Fruit fly (Drosophila melanogaster) whole organism, embryonic: ENCODE measurements around the gene CG33947.

Experiments used
- Asciz ChIP-seq: fragments of 200-800 bp; sonication (Bioruptor generic); optimal IDR thresholded peaks from 2 replicates; lab custom pipeline; 2017; ENCODE audit warnings: missing biosample characterization, mild to moderate bottlenecking, missing genetic modification characterization, missing genetic modification reagents
- B-H1 ChIP-seq: fragments of 200-800 bp; sonication (Bioruptor generic); IDR thresholded peaks from 3 replicates; pipeline ENCODE4 v1.3.6; 2022; ENCODE audit warnings: missing biosample characterization, missing genetic modification characterization
- C15 ChIP-seq: fragments of 200-800 bp; sonication (Bioruptor generic); IDR thresholded peaks from 3 replicates; pipeline ENCODE4 v1.3.6; 2022; ENCODE audit warnings: missing biosample characterization, missing genetic modification characterization
- CG11398 ChIP-seq: fragments of 200-800 bp; sonication (Bioruptor generic); optimal IDR thresholded peaks from 2 replicates; lab custom pipeline; 2016; ENCODE audit warnings: missing biosample characterization, missing genetic modification characterization
- CG11456 ChIP-seq: fragments of 200-800 bp; sonication (Bioruptor generic); IDR thresholded peaks from 3 replicates; pipeline ENCODE4 v1.3.6; 2022; ENCODE audit warnings: missing biosample characterization, missing genetic modification characterization
- CG11504 ChIP-seq: fragments of 200-800 bp; sonication (Bioruptor generic); optimal IDR thresholded peaks from 3 replicates; lab custom pipeline; 2019; ENCODE audit warnings: missing biosample characterization, mild to moderate bottlenecking, missing genetic modification characterization, moderate library complexity
- CG12071 ChIP-seq: fragments of 200-800 bp; sonication (Bioruptor generic); optimal IDR thresholded peaks from 3 replicates; lab custom pipeline; 2018; ENCODE audit warnings: missing biosample characterization, mild to moderate bottlenecking, missing genetic modification characterization
- CG14860 ChIP-seq: fragments of 200-800 bp; sonication (Bioruptor generic); IDR thresholded peaks from 3 replicates; pipeline ENCODE4 v1.3.6; 2022; ENCODE audit warnings: missing biosample characterization, missing genetic modification characterization; ENCODE audit not compliant: partially characterized antibody
- CG15514 ChIP-seq: fragments of 200-800 bp; sonication (Bioruptor generic); optimal IDR thresholded peaks from 3 replicates; lab custom pipeline; 2017; ENCODE audit warnings: missing biosample characterization, missing genetic modification characterization, mild to moderate bottlenecking, moderate library complexity, missing genetic modification reagents
- CG17802 ChIP-seq: fragments of 200-800 bp; sonication (Bioruptor generic); optimal IDR thresholded peaks from 2 replicates; lab custom pipeline; 2018; ENCODE audit warnings: missing biosample characterization, mild to moderate bottlenecking, missing genetic modification characterization, moderate library complexity
- CG30403 ChIP-seq: fragments of 200-800 bp; sonication (Bioruptor generic); optimal IDR thresholded peaks from 3 replicates; lab custom pipeline; 2016; ENCODE audit warnings: missing biosample characterization, missing genetic modification characterization
- CG34224 ChIP-seq: fragments of 200-800 bp; sonication (Bioruptor generic); IDR thresholded peaks from 3 replicates; pipeline ENCODE4 v1.3.6; 2022; ENCODE audit warnings: missing biosample characterization, missing genetic modification characterization; ENCODE audit not compliant: partially characterized antibody
- CG5245 ChIP-seq: fragments of 200-800 bp; sonication (Bioruptor generic); optimal IDR thresholded peaks from 3 replicates; lab custom pipeline; 2016; ENCODE audit warnings: missing biosample characterization, missing genetic modification characterization
- CG6254 ChIP-seq: fragments of 200-800 bp; sonication (Bioruptor generic); optimal IDR thresholded peaks from 3 replicates; lab custom pipeline; 2017; ENCODE audit warnings: mild to moderate bottlenecking, missing biosample characterization, missing genetic modification reagents, missing genetic modification characterization
- CG6683 ChIP-seq: fragments of 200-800 bp; sonication (Bioruptor generic); optimal IDR thresholded peaks from 2 replicates; lab custom pipeline; 2017; ENCODE audit warnings: missing biosample characterization, mild to moderate bottlenecking, missing genetic modification characterization, missing genetic modification reagents
- CG6854 ChIP-seq: fragments of 200-800 bp; sonication (Bioruptor generic); optimal IDR thresholded peaks from 3 replicates; lab custom pipeline; 2017; ENCODE audit warnings: missing biosample characterization, mild to moderate bottlenecking, missing genetic modification characterization
- CG7357 ChIP-seq: fragments of 200-800 bp; sonication (Bioruptor generic); IDR thresholded peaks from 3 replicates; pipeline ENCODE4 v1.3.6; 2022; ENCODE audit warnings: missing biosample characterization, missing genetic modification characterization
- CG7987 ChIP-seq: fragments of 200-800 bp; sonication (Bioruptor generic); optimal IDR thresholded peaks from 2 replicates; lab custom pipeline; 2018; ENCODE audit warnings: missing biosample characterization, mild to moderate bottlenecking, missing genetic modification characterization, moderate library complexity
- CG8924 ChIP-seq: fragments of 200-800 bp; optimal IDR thresholded peaks from 3 replicates; lab custom pipeline; 2019; ENCODE audit warnings: missing biosample characterization, mild to moderate bottlenecking, missing genetic modification characterization, moderate library complexity
- Dfd ChIP-seq, 2 experiments: fragments of >200 bp; optimal IDR thresholded peaks; 2 replicates each; lab custom pipeline; 2017; ENCODE audit warnings: missing biosample characterization in 2 of 2, missing genetic modification characterization in 2 of 2
- Ets97D ChIP-seq: fragments of 200-800 bp; sonication (Bioruptor generic); optimal IDR thresholded peaks from 3 replicates; lab custom pipeline; 2016; ENCODE audit warnings: missing biosample characterization, missing genetic modification characterization
- Gsc ChIP-seq: fragments of 200-800 bp; sonication (Bioruptor generic); IDR thresholded peaks from 2 replicates; pipeline ENCODE4 v1.3.6; 2022; ENCODE audit warnings: missing biosample characterization, missing genetic modification characterization
- Rfx ChIP-seq: fragments of 200-800 bp; sonication (Bioruptor generic); IDR thresholded peaks from 2 replicates; pipeline ENCODE4 v1.3.6; 2022; ENCODE audit warnings: missing biosample characterization, missing genetic modification characterization
- Stat92E ChIP-seq, 3 experiments: fragments of >200 bp in 2 of 3; fragments of 200-800 bp in 1 of 3; sonication (Bioruptor generic) in 1 of 3; optimal IDR thresholded peaks; 2 replicates each; lab custom pipeline; 2017 to 2019; ENCODE audit warnings: missing biosample characterization in 3 of 3, missing genetic modification characterization in 3 of 3, mild to moderate bottlenecking in 1 of 3, moderate library complexity in 1 of 3
- ase ChIP-seq: fragments of 200-800 bp; sonication (Bioruptor generic); IDR thresholded peaks from 3 replicates; pipeline ENCODE4 v1.3.6; 2022; ENCODE audit warnings: missing biosample characterization, missing genetic modification characterization
- bsh ChIP-seq, 2 experiments: fragments of 200-800 bp; sonication (Bioruptor generic); optimal IDR thresholded peaks; 2 replicates each; lab custom pipeline; 2017 to 2018; ENCODE audit warnings: mild to moderate bottlenecking in 2 of 2, missing biosample characterization in 2 of 2, missing genetic modification characterization in 2 of 2, moderate library complexity in 1 of 2
- cas ChIP-seq: fragments of 200-800 bp; sonication (Bioruptor generic); IDR thresholded peaks from 2 replicates; pipeline ENCODE4 v1.3.6; 2022; ENCODE audit warnings: missing biosample characterization, missing genetic modification characterization
- chm ChIP-seq: fragments of 200-800 bp; sonication (Bioruptor generic); IDR thresholded peaks from 2 replicates; pipeline ENCODE4 v1.3.6; 2022; ENCODE audit warnings: missing biosample characterization, missing genetic modification characterization
- ci ChIP-seq: fragments of 200-800 bp; sonication (Bioruptor generic); IDR thresholded peaks from 3 replicates; pipeline ENCODE4 v1.3.6; 2022; ENCODE audit warnings: missing biosample characterization, missing genetic modification characterization
- dimm ChIP-seq: fragments of 200-800 bp; sonication (Bioruptor generic); IDR thresholded peaks from 2 replicates; pipeline ENCODE4 v1.3.6; 2022; ENCODE audit warnings: missing biosample characterization, missing genetic modification characterization
- dpn ChIP-seq, 2 experiments: fragments of 200-800 bp; sonication (Bioruptor generic); optimal IDR thresholded peaks; 3 replicates each; lab custom pipeline; 2016; ENCODE audit warnings: missing biosample characterization in 2 of 2, missing genetic modification characterization in 2 of 2
- eyg ChIP-seq: fragments of 200-800 bp; sonication (Bioruptor generic); optimal IDR thresholded peaks from 3 replicates; lab custom pipeline; 2016; ENCODE audit warnings: missing biosample characterization, missing genetic modification characterization
- ftz-f1 ChIP-seq: fragments of 200-800 bp; sonication (Bioruptor generic); optimal IDR thresholded peaks from 2 replicates; lab custom pipeline; 2016; ENCODE audit warnings: missing biosample characterization, missing genetic modification characterization
- gcm ChIP-seq: fragments of 200-800 bp; sonication (Bioruptor generic); optimal IDR thresholded peaks from 2 replicates; lab custom pipeline; 2019; ENCODE audit warnings: missing biosample characterization, mild to moderate bottlenecking, missing genetic modification characterization, moderate library complexity
- gfzf ChIP-seq: fragments of 200-800 bp; sonication (Bioruptor generic); optimal IDR thresholded peaks from 2 replicates; lab custom pipeline; 2016; ENCODE audit warnings: missing biosample characterization, mild to moderate bottlenecking, missing genetic modification characterization, moderate library complexity
- jigr1 ChIP-seq: fragments of 200-800 bp; sonication (Bioruptor generic); IDR thresholded peaks from 3 replicates; pipeline ENCODE4 v1.3.6; 2022; ENCODE audit warnings: missing biosample characterization, missing genetic modification characterization
- kni ChIP-seq: fragments of 200-800 bp; sonication (Bioruptor generic); optimal IDR thresholded peaks from 3 replicates; lab custom pipeline; 2017; ENCODE audit warnings: mild to moderate bottlenecking, missing biosample characterization, missing genetic modification reagents, missing genetic modification characterization
- pan ChIP-seq, 4 experiments: fragments of >200 bp in 3 of 4; fragments of 200-800 bp in 1 of 4; sonication (Bioruptor generic) in 1 of 4; optimal IDR thresholded peaks in 3 of 4; IDR thresholded peaks in 1 of 4; 2 replicates each; pipeline versions ENCODE4 v1.3.6 to Lab custom; 2017 to 2022; ENCODE audit warnings: missing biosample characterization in 2 of 4, missing genetic modification characterization in 2 of 4, mixed read lengths in 1 of 4
- ranshi ChIP-seq: fragments of 200-800 bp; sonication (Bioruptor generic); IDR thresholded peaks from 2 replicates; pipeline ENCODE4 v1.3.6; 2022; ENCODE audit warnings: missing biosample characterization, missing genetic modification characterization
- scrt ChIP-seq: fragments of 200-800 bp; sonication (Bioruptor generic); optimal IDR thresholded peaks from 2 replicates; lab custom pipeline; 2018; ENCODE audit warnings: missing biosample characterization, mild to moderate bottlenecking, missing genetic modification characterization, moderate library complexity
- slbo ChIP-seq: fragments of 200-800 bp; sonication (Bioruptor generic); IDR thresholded peaks from 2 replicates; pipeline ENCODE4 v1.3.6; 2022; ENCODE audit warnings: missing biosample characterization, missing genetic modification characterization
- slou ChIP-seq: fragments of 200-800 bp; sonication (Bioruptor generic); optimal IDR thresholded peaks from 3 replicates; lab custom pipeline; 2016; ENCODE audit warnings: missing biosample characterization, missing genetic modification characterization
- tin ChIP-seq: fragments of 200-800 bp; sonication (Bioruptor generic); optimal IDR thresholded peaks from 3 replicates; lab custom pipeline; 2016; ENCODE audit warnings: missing biosample characterization, missing genetic modification characterization
- tx ChIP-seq: fragments of 200-800 bp; sonication (Bioruptor generic); optimal IDR thresholded peaks from 2 replicates; lab custom pipeline; 2016; ENCODE audit warnings: missing biosample characterization, missing genetic modification characterization
- unpg ChIP-seq: fragments of 200-800 bp; sonication (Bioruptor generic); optimal IDR thresholded peaks from 3 replicates; lab custom pipeline; 2018; ENCODE audit warnings: missing biosample characterization, mild to moderate bottlenecking, missing genetic modification characterization, moderate library complexity
- wek ChIP-seq: fragments of 200-800 bp; sonication (Bioruptor generic); optimal IDR thresholded peaks from 3 replicates; lab custom pipeline; 2018; ENCODE audit warnings: missing biosample characterization, mild to moderate bottlenecking, missing genetic modification characterization, moderate library complexity
- zfh1 ChIP-seq: fragments of 200-800 bp; sonication (Bioruptor generic); IDR thresholded peaks from 3 replicates; pipeline ENCODE4 v1.3.6; 2022; ENCODE audit warnings: missing biosample characterization, missing genetic modification characterization

Gene CG33947

dm6 chr3L:11089805-11090440, 6.4 kb upstream of the CG33947 start (continued):
- TF ChIP-seq CG8924 (tag; lab: Kevin White, UChicago) (peak; percentile 97), CG11398 (peak; percentile 83), CG34224 (no peak), CG17802 (tag; lab: Kevin White, UChicago) (peak; percentile 3), jigr1 (0 out of 3 replicates have a peak, but pooled peaks have one; percentile 73), zfh1 (GFP tag; lab: Robert Waterston, UW) (peak; percentile 88), CG5245 (GFP tag; lab: Kevin White, UChicago) (peak; percentile 68), chm (GFP tag; lab: Robert Waterston, UW) (peak; percentile 94; the same call in 1 of the 2 replicates), dimm (peak; percentile 4; the same call in 1 of the 2 replicates), Rfx (peak; percentile 58), slou (GFP tag; lab: Kevin White, UChicago) (peak; percentile 40), eyg (GFP tag; lab: Kevin White, UChicago) (peak; percentile 77), tin (peak; percentile 87), Ets97D (GFP tag; lab: Kevin White, UChicago) (peak; percentile 67), Dfd (GFP tag; optimal IDR thresholded peaks at IDR 0.05; lab: Kevin White, UChicago) (no peak), CG6854 (GFP tag; lab: Kevin White, UChicago) (peak; percentile 76), tx (GFP tag; lab: Kevin White, UChicago) (peak; percentile 80), Asciz (GFP tag; lab: Kevin White, UChicago) (peak; percentile 91), cas (no peak), CG14860 (GFP tag; lab: Robert Waterston, UW) (peak; percentile 47; the same call in 1 of the 3 replicates), CG7357 (no peak; the same call in none of the 3 replicates), CG11504 (tag; lab: Kevin White, UChicago) (peak; percentile 96), scrt (GFP tag; lab: Kevin White, UChicago) (peak; percentile 31), CG12071 (GFP tag; lab: Kevin White, UChicago) (peak; percentile 74), dpn (GFP tag; optimal IDR thresholded peaks at IDR 0.05; lab: Kevin White, UChicago) (peak; percentile 73 to 88), CG6254 (GFP tag; lab: Kevin White, UChicago) (peak; percentile 85), C15 (GFP tag; lab: Robert Waterston, UW) (0 out of 3 replicates have a peak, but pooled peaks have one; percentile 39), ranshi (GFP tag; lab: Robert Waterston, UW) (peak; percentile 53; the same call in 1 of the 2 replicates), bsh (GFP tag; optimal IDR thresholded peaks at IDR 0.05; lab: Kevin White, UChicago) (peak; percentile 58 to 89), ftz-f1 (no peak), gcm (GFP tag; lab: Kevin White, UChicago) (peak; percentile 91), CG7987 (GFP tag; lab: Kevin White, UChicago) (peak; percentile 81), CG15514 (peak; percentile 68), CG6683 (GFP tag; lab: Kevin White, UChicago) (peak; percentile 82), CG30403 (GFP tag; lab: Kevin White, UChicago) (peak; percentile 94), Stat92E (GFP tag; optimal IDR thresholded peaks at IDR 0.05; lab: Kevin White, UChicago) (peak in 1 of 3 experiments; percentile 87), pan (optimal IDR thresholded peaks at IDR 0.05; lab: Kevin White, UChicago) (no peak), pan (GFP tag; optimal IDR thresholded peaks at IDR 0.05 in 1 of 2, IDR thresholded peaks at IDR 0.05 in 1 of 2) (peak in 1 of 2 experiments; percentile 84), wek (peak; percentile 78), ci (GFP tag; lab: Robert Waterston, UW) (peak; percentile 88), CG11456 (GFP tag; lab: Robert Waterston, UW) (no peak), slbo (GFP tag; lab: Robert Waterston, UW) (peak; percentile 44; the same call in 1 of the 2 replicates), gfzf (GFP tag; lab: Kevin White, UChicago) (no peak), kni (GFP tag; lab: Kevin White, UChicago) (peak; percentile 93), Gsc (GFP tag; lab: Robert Waterston, UW) (peak; percentile 44; the same call in 1 of the 2 replicates), B-H1 (GFP tag; lab: Robert Waterston, UW) (peak; percentile 50), unpg (GFP tag; lab: Kevin White, UChicago) (peak; percentile 86), ase (GFP tag; lab: Robert Waterston, UW) (peak; percentile 43)
- TF ChIP-seq, all 482 proteins: peak for 404
